Fruit fly (Drosophila melanogaster) whole organism, prepupa: ENCODE results near the gene CG31550.

Source experiments
- Blimp-1 ChIP-seq: fragments of 200-800 bp; sonication (Bioruptor generic); optimal IDR thresholded peaks from 3 replicates; lab custom pipeline; 2017; ENCODE audit warnings: missing biosample characterization, missing genetic modification characterization, mild to moderate bottlenecking, moderate library complexity, missing genetic modification reagents
- CG10669 ChIP-seq: fragments of 200-800 bp; sonication (Bioruptor generic); optimal IDR thresholded peaks from 3 replicates; lab custom pipeline; 2018; ENCODE audit warnings: missing biosample characterization, mild to moderate bottlenecking, missing genetic modification characterization, moderate library complexity
- CG11762 ChIP-seq: fragments of 200-800 bp; sonication (Bioruptor generic); optimal IDR thresholded peaks from 3 replicates; lab custom pipeline; 2016; ENCODE audit warnings: missing biosample characterization, missing genetic modification characterization; ENCODE audit not compliant: insufficient read depth
- CG11902 ChIP-seq: fragments of 200-800 bp; sonication (Bioruptor generic); optimal IDR thresholded peaks from 3 replicates; lab custom pipeline; 2016; ENCODE audit warnings: missing biosample characterization, missing genetic modification characterization
- CG15336 ChIP-seq: fragments of 200-800 bp; sonication (Bioruptor generic); IDR thresholded peaks from 2 replicates; pipeline ENCODE4 v1.3.6; 2022; ENCODE audit warnings: missing biosample characterization, missing genetic modification characterization
- CG1621 ChIP-seq: fragments of 200-800 bp; sonication (Bioruptor generic); optimal IDR thresholded peaks from 3 replicates; lab custom pipeline; 2018; ENCODE audit warnings: missing biosample characterization, mild to moderate bottlenecking, missing genetic modification characterization
- CG16779 ChIP-seq: fragments of 200-800 bp; sonication (Bioruptor generic); optimal IDR thresholded peaks from 3 replicates; lab custom pipeline; 2017; ENCODE audit warnings: missing biosample characterization, mild to moderate bottlenecking, missing genetic modification characterization
- CG3032 ChIP-seq: fragments of 200-800 bp; optimal IDR thresholded peaks from 2 replicates; lab custom pipeline; 2019; ENCODE audit warnings: missing biosample characterization, mild to moderate bottlenecking, missing genetic modification characterization, moderate library complexity
- CG31627 ChIP-seq: fragments of 200-800 bp; sonication (Bioruptor generic); optimal IDR thresholded peaks from 3 replicates; lab custom pipeline; 2016; ENCODE audit warnings: missing biosample characterization, missing genetic modification characterization
- CG34406 ChIP-seq: fragments of 200-800 bp; sonication (Bioruptor generic); optimal IDR thresholded peaks from 3 replicates; lab custom pipeline; 2016; ENCODE audit warnings: missing biosample characterization, missing genetic modification characterization
- CG6163 ChIP-seq: fragments of 200-800 bp; sonication (Bioruptor generic); IDR thresholded peaks from 3 replicates; pipeline ENCODE4 v1.3.6; 2022; ENCODE audit warnings: missing biosample characterization, missing genetic modification characterization
- CG6808 ChIP-seq: fragments of 200-800 bp; sonication (Bioruptor generic); optimal IDR thresholded peaks from 3 replicates; lab custom pipeline; 2017; ENCODE audit warnings: missing biosample characterization, missing genetic modification characterization, mild to moderate bottlenecking, moderate library complexity, missing genetic modification reagents
- CG6854 ChIP-seq: fragments of 200-800 bp; sonication (Bioruptor generic); optimal IDR thresholded peaks from 2 replicates; lab custom pipeline; 2017; ENCODE audit warnings: missing biosample characterization, mild to moderate bottlenecking, missing genetic modification characterization
- CG8119 ChIP-seq: fragments of 200-800 bp; sonication (Bioruptor generic); IDR thresholded peaks from 3 replicates; pipeline ENCODE4 v1.3.6; 2022; ENCODE audit warnings: missing biosample characterization, missing genetic modification characterization
- CG8632 ChIP-seq: fragments of 200-800 bp; sonication (Bioruptor generic); optimal IDR thresholded peaks from 3 replicates; lab custom pipeline; 2016; ENCODE audit warnings: missing biosample characterization, missing genetic modification characterization
- CG9139 ChIP-seq: fragments of 200-800 bp; sonication (Bioruptor generic); optimal IDR thresholded peaks from 3 replicates; lab custom pipeline; 2017; ENCODE audit warnings: missing biosample characterization, mild to moderate bottlenecking, missing genetic modification characterization
- Eip75B ChIP-seq: fragments of 200-800 bp; sonication (Bioruptor generic); optimal IDR thresholded peaks from 3 replicates; lab custom pipeline; 2016; ENCODE audit warnings: missing biosample characterization, missing genetic modification characterization
- Eip78C ChIP-seq: fragments of 200-800 bp; sonication (Bioruptor generic); peaks from one replicate; lab custom pipeline; 2016; ENCODE audit warnings: missing biosample characterization, missing genetic modification characterization
- Eip93F ChIP-seq: fragments of 200-800 bp; sonication (Bioruptor generic); optimal IDR thresholded peaks from 2 replicates; lab custom pipeline; 2016; ENCODE audit warnings: missing biosample characterization, mild to moderate bottlenecking, missing genetic modification characterization
- Hr38 ChIP-seq: sonication (Bioruptor generic); optimal IDR thresholded peaks from 2 replicates; lab custom pipeline; 2016; ENCODE audit warnings: missing biosample characterization, missing genetic modification characterization
- Hr39 ChIP-seq: fragments of 200-800 bp; sonication (Bioruptor generic); optimal IDR thresholded peaks from 2 replicates; lab custom pipeline; 2016; ENCODE audit warnings: missing biosample characterization, missing genetic modification characterization
- Lpt ChIP-seq: fragments of 200-800 bp; sonication (Bioruptor generic); optimal IDR thresholded peaks from 3 replicates; lab custom pipeline; 2016; ENCODE audit warnings: missing biosample characterization, missing genetic modification characterization
- Met ChIP-seq: fragments of 200-800 bp; sonication (Bioruptor generic); optimal IDR thresholded peaks from 3 replicates; lab custom pipeline; 2016; ENCODE audit warnings: missing biosample characterization, missing genetic modification characterization
- Sox15 ChIP-seq: fragments of 200-800 bp; sonication (Bioruptor generic); optimal IDR thresholded peaks from 3 replicates; lab custom pipeline; 2016; ENCODE audit warnings: missing biosample characterization, missing genetic modification characterization
- achi ChIP-seq: fragments of 200-800 bp; sonication (Bioruptor generic); optimal IDR thresholded peaks from 3 replicates; lab custom pipeline; 2016; ENCODE audit warnings: missing biosample characterization, missing genetic modification characterization
- acj6 ChIP-seq: fragments of 200-800 bp; sonication (Bioruptor generic); optimal IDR thresholded peaks from 3 replicates; lab custom pipeline; 2016; ENCODE audit warnings: missing biosample characterization, missing genetic modification characterization
- cyc ChIP-seq: fragments of 200-800 bp; sonication (Bioruptor generic); optimal IDR thresholded peaks from 3 replicates; lab custom pipeline; 2016; ENCODE audit warnings: missing biosample characterization, missing genetic modification characterization
- dsx ChIP-seq: fragments of 200-800 bp; optimal IDR thresholded peaks from 3 replicates; lab custom pipeline; 2019; ENCODE audit warnings: missing biosample characterization, mild to moderate bottlenecking, missing genetic modification characterization, moderate library complexity; ENCODE audit not compliant: poor library complexity, severe bottlenecking
- eg ChIP-seq: fragments of 200-800 bp; sonication (Bioruptor generic); IDR thresholded peaks from 3 replicates; pipeline ENCODE4 v1.3.6; 2022; ENCODE audit warnings: missing biosample characterization, missing genetic modification characterization
- esn ChIP-seq: fragments of 200-800 bp; sonication (Bioruptor generic); optimal IDR thresholded peaks from 2 replicates; lab custom pipeline; 2016; ENCODE audit warnings: missing biosample characterization, mild to moderate bottlenecking, missing genetic modification characterization, moderate library complexity
- fd59A ChIP-seq: fragments of 200-800 bp; sonication (Bioruptor generic); optimal IDR thresholded peaks from 2 replicates; lab custom pipeline; 2017; ENCODE audit warnings: missing biosample characterization, mild to moderate bottlenecking, missing genetic modification characterization, missing genetic modification reagents
- lz ChIP-seq: fragments of 200-800 bp; sonication (Bioruptor generic); optimal IDR thresholded peaks from 3 replicates; lab custom pipeline; 2016; ENCODE audit warnings: missing biosample characterization, missing genetic modification characterization
- pdm3 ChIP-seq: fragments of 200-800 bp; sonication (Bioruptor generic); optimal IDR thresholded peaks from 3 replicates; lab custom pipeline; 2016; ENCODE audit warnings: missing biosample characterization, missing genetic modification characterization
- spab ChIP-seq: fragments of 200-800 bp; sonication (Bioruptor generic); optimal IDR thresholded peaks from 2 replicates; lab custom pipeline; 2017; ENCODE audit warnings: missing biosample characterization, mild to moderate bottlenecking, missing genetic modification characterization, missing genetic modification reagents
- svp ChIP-seq: fragments of 200-800 bp; sonication (Bioruptor generic); peaks from one replicate; lab custom pipeline; 2016; ENCODE audit warnings: missing biosample characterization, missing genetic modification characterization
- topi ChIP-seq: fragments of 200-800 bp; sonication (Bioruptor generic); optimal IDR thresholded peaks from 3 replicates; lab custom pipeline; 2016; ENCODE audit warnings: missing biosample characterization, missing genetic modification characterization

CG31550 gene

dm6 chr3R:5466875-5467274 is 18.5 kb upstream of the CG31550 start, which contains the start of gene RpL35A (continued):
- TF ChIP-seq CG6808 (peak; percentile 62), CG3032 (tag; lab: Kevin White, UChicago) (peak; percentile 43), CG34406 (GFP tag; lab: Kevin White, UChicago) (peak; percentile 60), svp (GFP tag; lab: Kevin White, UChicago) (no peak), Lpt (GFP tag; lab: Kevin White, UChicago) (no peak), CG31627 (GFP tag; lab: Kevin White, UChicago) (peak; percentile 54), Eip75B (GFP tag; lab: Kevin White, UChicago) (peak; percentile 55), acj6 (GFP tag; lab: Kevin White, UChicago) (peak; percentile 49)

dm6 chr3R:5467619-5468018 is 17.7 kb upstream of the CG31550 start, which contains the start of gene POLDIP2:
TSS of gene POLDIP2 (plus strand) at chr3R:5467778.
- TF ChIP-seq CG8119 (GFP tag; lab: Robert Waterston, UW) (no peak), CG11762 (GFP tag; lab: Kevin White, UChicago) (no peak), spab (GFP tag; lab: Kevin White, UChicago) (no peak), achi (GFP tag; lab: Kevin White, UChicago) (peak; percentile 48), dsx (peak; percentile 4), Eip78C (GFP tag; lab: Kevin White, UChicago) (peak; percentile 63), Hr39 (no peak)

DNA sequence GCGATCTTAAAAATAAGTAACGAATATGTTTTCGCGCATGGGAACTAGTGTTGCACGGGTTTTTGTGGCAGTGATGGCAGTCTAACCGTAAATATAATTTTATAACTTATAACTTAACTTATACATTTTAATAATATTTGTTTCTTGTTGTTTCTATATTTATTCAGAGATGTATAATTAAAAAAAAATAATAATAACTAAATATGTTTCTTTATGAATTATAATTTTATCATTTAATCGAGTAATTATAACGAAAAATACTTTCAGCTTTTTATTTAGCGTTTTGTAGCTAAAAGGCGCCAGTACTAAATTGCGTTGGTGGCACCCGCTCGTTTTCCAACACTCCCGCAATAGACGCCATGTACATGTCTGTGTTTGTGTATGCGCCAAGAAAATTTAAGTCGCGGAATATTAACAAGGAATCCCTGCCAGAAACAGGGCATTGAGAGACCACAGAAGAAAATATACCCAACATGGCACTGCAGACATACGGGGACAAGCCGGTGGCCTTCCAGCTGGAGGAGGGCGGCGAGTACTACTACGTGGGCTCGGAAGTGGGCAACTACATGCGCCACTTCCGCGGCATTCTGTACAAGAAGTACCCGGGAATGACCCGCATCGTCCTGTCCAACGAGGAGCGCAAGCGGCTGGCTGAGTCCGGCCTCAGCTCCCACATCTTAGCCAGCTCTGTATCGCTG is 14.6 kb upstream of the CG31550 start, which contains the start of the genes mRpL44 and Snr1:
mRpL44 (minus strand) TSS at position 51 of the 698 bp plus-strand sequence.
Snr1 (plus strand) TSS at position 341 of the 698 bp plus-strand sequence.
- TF ChIP-seq cyc (peak; percentile 26), CG31627 (GFP tag; lab: Kevin White, UChicago) (no peak), CG11902 (peak; percentile 7), Hr38 (GFP tag; lab: Kevin White, UChicago) (no peak), CG3032 (tag; lab: Kevin White, UChicago) (peak; percentile 50), topi (no peak), CG34406 (GFP tag; lab: Kevin White, UChicago) (no peak), Eip93F (GFP tag; lab: Kevin White, UChicago) (no peak), esn (GFP tag; lab: Kevin White, UChicago) (peak; percentile 48), CG6854 (GFP tag; lab: Kevin White, UChicago) (peak; percentile 29), lz (GFP tag; lab: Kevin White, UChicago) (peak; percentile 3), fd59A (GFP tag; lab: Kevin White, UChicago) (no peak)

- TF ChIP-seq Eip75B (GFP tag; lab: Kevin White, UChicago) (no peak), svp (GFP tag; lab: Kevin White, UChicago) (no peak), lz (GFP tag; lab: Kevin White, UChicago) (peak; percentile 55), eg (0 out of 3 replicates have a peak, but pooled peaks have one; percentile 10), Hr38 (GFP tag; lab: Kevin White, UChicago) (no peak), CG31627 (GFP tag; lab: Kevin White, UChicago) (peak; percentile 55), CG16779 (tag; lab: Kevin White, UChicago) (no peak), CG1621 (no peak), CG11902 (peak; percentile 20), esn (GFP tag; lab: Kevin White, UChicago) (peak; percentile 61), CG15336 (GFP tag; lab: Robert Waterston, UW) (0 out of 2 replicates have a peak, but pooled peaks have one; percentile 24)
Observed at dm6 chr3R:5474551-5474950, 10.8 kb upstream of the CG31550 start, which contains the start of the genes CG45100, HDAC3 and Hcs. TSS of gene CG45100 (minus strand) at chr3R:5474600. TSS of gene HDAC3 (minus strand) at chr3R:5474600. TSS of gene Hcs (plus strand) at chr3R:5474899.

- TF ChIP-seq Lpt (GFP tag; lab: Kevin White, UChicago) = no peak
- no peak for TF ChIP-seq Met
- TF ChIP-seq esn (GFP tag; lab: Kevin White, UChicago) = no peak
- no peak for TF ChIP-seq CG8632
- TF ChIP-seq pdm3 (GFP tag; lab: Kevin White, UChicago) = no peak
- TF ChIP-seq CG11762 (GFP tag; lab: Kevin White, UChicago) = no peak
- no peak for TF ChIP-seq CG10669 (GFP tag; lab: Kevin White, UChicago)
- no peak for TF ChIP-seq Blimp-1 (GFP tag; lab: Kevin White, UChicago)
- no peak for TF ChIP-seq Hr38 (GFP tag; lab: Kevin White, UChicago)
- TF ChIP-seq CG6163 (GFP tag; lab: Robert Waterston, UW) = no peak
- TF ChIP-seq CG3032 (tag; lab: Kevin White, UChicago) = no peak
- no peak for TF ChIP-seq CG9139 (GFP tag; lab: Kevin White, UChicago)
- TF ChIP-seq Sox15 (GFP tag; lab: Kevin White, UChicago) = no peak
- no peak for TF ChIP-seq CG16779 (tag; lab: Kevin White, UChicago)
- no peak for TF ChIP-seq topi
Observed at dm6 chr3R:5482790-5483189, 2.6 kb upstream of the CG31550 start.
